Fruit fly (Drosophila melanogaster) whole organism, embryonic: Measurements from ENCODE around the gene CG1309.

Source experiments
- Asciz ChIP-seq: fragments of 200-800 bp; sonication (Bioruptor generic); optimal IDR thresholded peaks from 2 replicates; lab custom pipeline; 2017; ENCODE audit warnings: missing biosample characterization, mild to moderate bottlenecking, missing genetic modification characterization, missing genetic modification reagents
- CG10274 ChIP-seq: fragments of 200-800 bp; sonication (Bioruptor generic); optimal IDR thresholded peaks from 3 replicates; lab custom pipeline; 2017; ENCODE audit warnings: missing biosample characterization, mild to moderate bottlenecking, missing genetic modification characterization
- CG10959 ChIP-seq: fragments of 200-800 bp; sonication (Bioruptor generic); IDR thresholded peaks from 2 replicates; pipeline ENCODE4 v1.3.6; 2022; ENCODE audit warnings: missing biosample characterization, missing genetic modification characterization
- CG12299 ChIP-seq: fragments of 200-800 bp; sonication (Bioruptor generic); optimal IDR thresholded peaks from 2 replicates; lab custom pipeline; 2018; ENCODE audit warnings: missing biosample characterization, mild to moderate bottlenecking, missing genetic modification characterization
- CG13123 ChIP-seq: fragments of 200-800 bp; sonication (Bioruptor generic); optimal IDR thresholded peaks from 2 replicates; lab custom pipeline; 2016; ENCODE audit warnings: missing biosample characterization, missing genetic modification characterization
- CG13624 ChIP-seq: fragments of 200-800 bp; sonication (Bioruptor generic); optimal IDR thresholded peaks from 2 replicates; lab custom pipeline; 2016; ENCODE audit warnings: missing biosample characterization, missing genetic modification characterization
- CG15269 ChIP-seq: fragments of 200-800 bp; sonication (Bioruptor generic); optimal IDR thresholded peaks from 2 replicates; lab custom pipeline; 2018; ENCODE audit warnings: missing biosample characterization, mild to moderate bottlenecking, missing genetic modification characterization, moderate library complexity
- CG1603 ChIP-seq: fragments of 200-800 bp; sonication (Bioruptor generic); optimal IDR thresholded peaks from 2 replicates; lab custom pipeline; 2019; ENCODE audit warnings: missing biosample characterization, mild to moderate bottlenecking, missing genetic modification characterization, moderate library complexity
- CG18764 ChIP-seq: fragments of 200-800 bp; sonication (Bioruptor generic); optimal IDR thresholded peaks from 3 replicates; lab custom pipeline; 2016; ENCODE audit warnings: missing biosample characterization, missing genetic modification characterization
- CG30403 ChIP-seq: fragments of 200-800 bp; sonication (Bioruptor generic); optimal IDR thresholded peaks from 3 replicates; lab custom pipeline; 2016; ENCODE audit warnings: missing biosample characterization, missing genetic modification characterization
- CG32767 ChIP-seq: fragments of 200-800 bp; sonication (Bioruptor generic); IDR thresholded peaks from 2 replicates; pipeline ENCODE4 v1.3.6; 2022; ENCODE audit warnings: missing biosample characterization, missing genetic modification characterization
- CG32772 ChIP-seq: fragments of 200-800 bp; sonication (Bioruptor generic); IDR thresholded peaks from 2 replicates; pipeline ENCODE4 v1.3.6; 2022; ENCODE audit warnings: missing biosample characterization, missing genetic modification characterization
- CG34376 ChIP-seq: fragments of 200-800 bp; sonication (Bioruptor generic); optimal IDR thresholded peaks from 2 replicates; lab custom pipeline; 2018; ENCODE audit warnings: missing biosample characterization, mild to moderate bottlenecking, missing genetic modification characterization
- CG6254 ChIP-seq: fragments of 200-800 bp; sonication (Bioruptor generic); optimal IDR thresholded peaks from 3 replicates; lab custom pipeline; 2017; ENCODE audit warnings: mild to moderate bottlenecking, missing biosample characterization, missing genetic modification reagents, missing genetic modification characterization
- CG6689 ChIP-seq: fragments of 200-800 bp; sonication (Bioruptor generic); IDR thresholded peaks from 2 replicates; pipeline ENCODE4 v1.3.6; 2022; ENCODE audit warnings: missing biosample characterization, missing genetic modification characterization
- CG6791 ChIP-seq: fragments of 200-800 bp; sonication (Bioruptor generic); IDR thresholded peaks from 3 replicates; pipeline ENCODE4 v1.3.6; 2022; ENCODE audit warnings: missing biosample characterization, missing genetic modification characterization; ENCODE audit not compliant: partially characterized antibody
- CG7372 ChIP-seq: fragments of 200-800 bp; sonication (Bioruptor generic); IDR thresholded peaks from 2 replicates; pipeline ENCODE4 v1.3.6; 2022; ENCODE audit warnings: missing biosample characterization, missing genetic modification characterization
- CG8281 ChIP-seq: fragments of 200-800 bp; sonication (Bioruptor generic); optimal IDR thresholded peaks from 2 replicates; lab custom pipeline; 2018; ENCODE audit warnings: missing biosample characterization, mild to moderate bottlenecking, missing genetic modification characterization, moderate library complexity
- CG8924 ChIP-seq: fragments of 200-800 bp; optimal IDR thresholded peaks from 3 replicates; lab custom pipeline; 2019; ENCODE audit warnings: missing biosample characterization, mild to moderate bottlenecking, missing genetic modification characterization, moderate library complexity
- D ChIP-seq, 2 experiments: fragments of 200-800 bp in 1 of 2; fragments of >200 bp in 1 of 2; sonication (Bioruptor generic) in 1 of 2; optimal IDR thresholded peaks; 2 replicates in 1 of 2; 3 replicates in 1 of 2; lab custom pipeline; 2017; ENCODE audit warnings: mild to moderate bottlenecking in 1 of 2, missing biosample characterization in 1 of 2, missing genetic modification characterization in 1 of 2, missing genetic modification reagents in 1 of 2
- Dll ChIP-seq: fragments of 200-800 bp; sonication (Bioruptor generic); IDR thresholded peaks from 4 replicates; pipeline ENCODE4 v1.3.6; 2022; ENCODE audit warnings: missing biosample characterization, missing genetic modification characterization; ENCODE audit not compliant: partially characterized antibody
- E2f2 ChIP-seq: fragments of 200-800 bp; sonication (Bioruptor generic); IDR thresholded peaks from 2 replicates; pipeline ENCODE4 v1.3.6; 2022; ENCODE audit warnings: missing biosample characterization, missing genetic modification characterization
- Eip74EF ChIP-seq, 2 experiments: fragments of 200-800 bp in 1 of 2; fragments of >200 bp in 1 of 2; sonication (Bioruptor generic) in 1 of 2; optimal IDR thresholded peaks; 2 replicates each; lab custom pipeline; 2017 to 2019; ENCODE audit warnings: missing biosample characterization in 2 of 2, missing genetic modification characterization in 2 of 2, mild to moderate bottlenecking in 1 of 2, moderate library complexity in 1 of 2
- HmgZ ChIP-seq: fragments of 200-800 bp; sonication (Bioruptor generic); optimal IDR thresholded peaks from 2 replicates; lab custom pipeline; 2018; ENCODE audit warnings: missing biosample characterization, mild to moderate bottlenecking, missing genetic modification characterization
- Hmx ChIP-seq: fragments of 200-800 bp; sonication (Bioruptor generic); optimal IDR thresholded peaks from 2 replicates; lab custom pipeline; 2016; ENCODE audit warnings: missing biosample characterization, missing genetic modification characterization
- Hr3 ChIP-seq: fragments of 200-800 bp; sonication (Bioruptor generic); optimal IDR thresholded peaks from 3 replicates; lab custom pipeline; 2016; ENCODE audit warnings: missing biosample characterization, missing genetic modification characterization
- MESR4 ChIP-seq: fragments of 200-800 bp; sonication (Bioruptor generic); optimal IDR thresholded peaks from 2 replicates; lab custom pipeline; 2018; ENCODE audit warnings: missing biosample characterization, mild to moderate bottlenecking, missing genetic modification characterization, moderate library complexity
- Mes4 ChIP-seq: fragments of 200-800 bp; sonication (Bioruptor generic); optimal IDR thresholded peaks from 2 replicates; lab custom pipeline; 2016; ENCODE audit warnings: missing biosample characterization, missing genetic modification characterization
- NFAT ChIP-seq: fragments of 200-800 bp; sonication (Bioruptor generic); IDR thresholded peaks from 2 replicates; pipeline ENCODE4 v1.3.6; 2022; ENCODE audit warnings: missing biosample characterization, missing genetic modification characterization
- Nf-YA ChIP-seq: fragments of 200-800 bp; sonication (Bioruptor generic); IDR thresholded peaks from 2 replicates; pipeline ENCODE4 v1.3.6; 2022; ENCODE audit warnings: missing biosample characterization, missing genetic modification characterization
- Ravus ChIP-seq: fragments of 200-800 bp; sonication (Bioruptor generic); IDR thresholded peaks from 2 replicates; pipeline ENCODE4 v1.3.6; 2022; ENCODE audit warnings: missing biosample characterization, missing genetic modification characterization
- Sox100B ChIP-seq: fragments of 200-800 bp; sonication (Bioruptor generic); optimal IDR thresholded peaks from 3 replicates; lab custom pipeline; 2018; ENCODE audit warnings: missing biosample characterization, mild to moderate bottlenecking, missing genetic modification characterization
- TFAM ChIP-seq: fragments of 200-800 bp; sonication (Bioruptor generic); optimal IDR thresholded peaks from 2 replicates; lab custom pipeline; 2017; ENCODE audit warnings: missing biosample characterization, missing genetic modification characterization, inconsistent platforms
- YL-1 ChIP-seq: fragments of 200-800 bp; sonication (Bioruptor generic); optimal IDR thresholded peaks from 3 replicates; lab custom pipeline; 2017; ENCODE audit warnings: missing biosample characterization, mild to moderate bottlenecking, missing genetic modification characterization
- ash1 ChIP-seq: fragments of 200-800 bp; sonication (Bioruptor generic); optimal IDR thresholded peaks from 2 replicates; lab custom pipeline; 2018; ENCODE audit warnings: missing biosample characterization, mild to moderate bottlenecking, missing genetic modification characterization
- ato ChIP-seq: fragments of 200-800 bp; sonication (Bioruptor generic); IDR thresholded peaks from 2 replicates; pipeline ENCODE4 v1.3.6; 2022; ENCODE audit warnings: missing biosample characterization, missing genetic modification characterization; ENCODE audit not compliant: partially characterized antibody
- bab2 ChIP-seq: fragments of 200-800 bp; sonication (Bioruptor generic); optimal IDR thresholded peaks from 2 replicates; lab custom pipeline; 2016; ENCODE audit warnings: missing biosample characterization, missing genetic modification characterization
- bowl ChIP-seq: fragments of 200-800 bp; sonication (Bioruptor generic); IDR thresholded peaks from 2 replicates; pipeline ENCODE4 v1.3.6; 2022; ENCODE audit warnings: missing biosample characterization, missing genetic modification characterization
- corto ChIP-seq: fragments of 200-800 bp; sonication (Bioruptor generic); optimal IDR thresholded peaks from 2 replicates; lab custom pipeline; 2016; ENCODE audit warnings: missing biosample characterization, mild to moderate bottlenecking, missing genetic modification characterization, moderate library complexity
- dm ChIP-seq: fragments of 200-800 bp; sonication (Bioruptor generic); optimal IDR thresholded peaks from 3 replicates; lab custom pipeline; 2016; ENCODE audit warnings: missing biosample characterization, missing genetic modification characterization
- fd64A ChIP-seq: fragments of 200-800 bp; sonication (Bioruptor generic); optimal IDR thresholded peaks from 3 replicates; lab custom pipeline; 2018; ENCODE audit warnings: missing biosample characterization, mild to moderate bottlenecking, missing genetic modification characterization
- gt ChIP-seq: fragments of 200-800 bp; sonication (Bioruptor generic); IDR thresholded peaks from 2 replicates; pipeline ENCODE4 v1.3.6; 2022; ENCODE audit warnings: missing biosample characterization, missing genetic modification characterization
- h ChIP-seq: fragments of >200 bp; optimal IDR thresholded peaks from 2 replicates; lab custom pipeline; 2017
- ind ChIP-seq: fragments of 200-800 bp; sonication (Bioruptor generic); optimal IDR thresholded peaks from 3 replicates; lab custom pipeline; 2016; ENCODE audit warnings: missing biosample characterization, missing genetic modification characterization
- pb ChIP-seq: fragments of 200-800 bp; sonication (Bioruptor generic); optimal IDR thresholded peaks from 3 replicates; lab custom pipeline; 2016; ENCODE audit warnings: missing biosample characterization, missing genetic modification characterization
- sc ChIP-seq, 3 experiments: fragments of >200 bp in 2 of 3; fragments of 200-800 bp in 1 of 3; sonication (Bioruptor generic) in 1 of 3; optimal IDR thresholded peaks; 2 replicates in 2 of 3; 3 replicates in 1 of 3; lab custom pipeline; 2017; ENCODE audit warnings: mild to moderate bottlenecking in 1 of 3, missing biosample characterization in 1 of 3, missing genetic modification characterization in 1 of 3, missing genetic modification reagents in 1 of 3
- sens-2 ChIP-seq: fragments of 200-800 bp; sonication (Bioruptor generic); IDR thresholded peaks from 2 replicates; pipeline ENCODE4 v1.3.6; 2022; ENCODE audit warnings: missing biosample characterization, missing genetic modification characterization
- sim ChIP-seq: fragments of 200-800 bp; sonication (Bioruptor generic); IDR thresholded peaks from 2 replicates; pipeline ENCODE4 v1.3.6; 2022; ENCODE audit warnings: missing biosample characterization, missing genetic modification characterization
- sna ChIP-seq: fragments of 200-800 bp; sonication (Bioruptor generic); IDR thresholded peaks from 2 replicates; pipeline ENCODE4 v1.3.6; 2022; ENCODE audit warnings: missing biosample characterization, missing genetic modification characterization; ENCODE audit not compliant: partially characterized antibody
- sob ChIP-seq: fragments of 200-800 bp; sonication (Bioruptor generic); IDR thresholded peaks from 2 replicates; pipeline ENCODE4 v1.3.6; 2022; ENCODE audit warnings: missing biosample characterization, missing genetic modification characterization
- tna ChIP-seq: fragments of 200-800 bp; sonication (Bioruptor generic); IDR thresholded peaks from 2 replicates; pipeline ENCODE4 v1.3.6; 2022; ENCODE audit warnings: missing biosample characterization, missing genetic modification characterization; ENCODE audit not compliant: partially characterized antibody

Gene CG1309

dm6 chr3L:4288591-4289056 is 29.4 kb downstream of the CG1309 start, which contains the start of gene Hexo1 (continued):
- TF ChIP-seq CG18764 (GFP tag; lab: Kevin White, UChicago) (no peak), CG6254 (GFP tag; lab: Kevin White, UChicago) (no peak), CG15269 (tag; lab: Kevin White, UChicago) (peak; percentile 65), CG12299 (tag; lab: Kevin White, UChicago) (no peak), CG13624 (peak; percentile 48), Ravus (GFP tag; lab: Robert Waterston, UW) (no peak), ash1 (GFP tag; lab: Kevin White, UChicago) (no peak), Hr3 (GFP tag; lab: Kevin White, UChicago) (no peak), Sox100B (GFP tag; lab: Kevin White, UChicago) (no peak), CG8281 (tag; lab: Kevin White, UChicago) (no peak), bab2 (GFP tag; lab: Kevin White, UChicago) (peak; percentile 13), CG10959 (GFP tag; lab: Robert Waterston, UW) (no peak), CG10274 (no peak), Nf-YA (GFP tag; lab: Robert Waterston, UW) (no peak), MESR4 (GFP tag; lab: Kevin White, UChicago) (no peak), Asciz (no peak), Mes4 (GFP tag; lab: Kevin White, UChicago) (no peak), Dll (GFP tag; lab: Robert Waterston, UW) (no peak), E2f2 (no peak), CG8924 (tag; lab: Kevin White, UChicago) (peak; percentile 25), Hmx (GFP tag; lab: Kevin White, UChicago) (no peak), TFAM (no peak), sim (no peak), CG32767 (no peak), pb (GFP tag; lab: Kevin White, UChicago) (no peak), sna (GFP tag; lab: Robert Waterston, UW) (no peak), Eip74EF (GFP tag; optimal IDR thresholded peaks at IDR 0.05; lab: Kevin White, UChicago) (no peak), corto (GFP tag; lab: Kevin White, UChicago) (no peak), D (optimal IDR thresholded peaks at IDR 0.05; lab: Kevin White, UChicago) (no peak), D (GFP tag; optimal IDR thresholded peaks at IDR 0.05; lab: Kevin White, UChicago) (no peak), sens-2 (GFP tag; lab: Robert Waterston, UW) (no peak), CG30403 (GFP tag; lab: Kevin White, UChicago) (peak; percentile 37), CG6689 (GFP tag; lab: Robert Waterston, UW) (no peak), HmgZ (tag; lab: Kevin White, UChicago) (peak; percentile 55), ato (no peak), CG34376 (GFP tag; lab: Kevin White, UChicago) (peak; percentile 79), CG6791 (GFP tag; lab: Robert Waterston, UW) (0 out of 3 replicates have a peak, but pooled peaks have one; percentile 22), ind (no peak), sob (no peak), CG1603 (tag; lab: Kevin White, UChicago) (peak; percentile 23), NFAT (GFP tag; lab: Robert Waterston, UW) (no peak), CG7372 (GFP tag; lab: Robert Waterston, UW) (no peak), CG13123 (GFP tag; lab: Kevin White, UChicago) (no peak), dm (no peak), fd64A (GFP tag; lab: Kevin White, UChicago) (no peak), YL-1 (GFP tag; lab: Kevin White, UChicago) (no peak), gt (GFP tag; lab: Robert Waterston, UW) (no peak), CG32772 (no peak), h (lab: Kevin White, UChicago) (no peak), bowl (no peak), sc (optimal IDR thresholded peaks at IDR 0.05; lab: Kevin White, UChicago) (no peak), sc (GFP tag; optimal IDR thresholded peaks at IDR 0.05; lab: Kevin White, UChicago) (no peak), tna (no peak)
